Worm (Caenorhabditis elegans) whole organism, L2 larva: ENCODE data around the gene Y73B6BL.27.

Experiments used
- F13H6.1 ChIP-seq: sonication (generic microtip); optimal IDR thresholded peaks from 2 replicates; lab custom pipeline; 2016; ENCODE audit warnings: missing genetic modification characterization, missing compliant biosample characterization
- R02D3.7 ChIP-seq: fragments of 150-350 bp; optimal IDR thresholded peaks from 2 replicates; lab custom pipeline; 2014; ENCODE audit warnings: missing biosample characterization, missing genetic modification characterization
- alr-1 ChIP-seq: fragments of 150-350 bp; optimal IDR thresholded peaks from 2 replicates; lab custom pipeline; 2014; ENCODE audit warnings: missing biosample characterization, missing genetic modification characterization
- ama-1 ChIP-seq: fragments of 150-350 bp; optimal IDR thresholded peaks from 2 replicates; lab custom pipeline; 2018; ENCODE audit warnings: inconsistent platforms
- ceh-82 ChIP-seq: fragments of 150-350 bp; optimal IDR thresholded peaks from 2 replicates; lab custom pipeline; 2014; ENCODE audit warnings: missing biosample characterization, missing genetic modification characterization
- crh-2 ChIP-seq: sonication (generic microtip); optimal IDR thresholded peaks from 2 replicates; lab custom pipeline; 2017; ENCODE audit warnings: missing biosample characterization, missing genetic modification characterization
- dmd-4 ChIP-seq: sonication (generic microtip); optimal IDR thresholded peaks from 2 replicates; lab custom pipeline; 2017; ENCODE audit warnings: missing biosample characterization, missing genetic modification characterization
- egl-27 ChIP-seq: sonication (generic microtip); optimal IDR thresholded peaks from 3 replicates; lab custom pipeline; 2017; ENCODE audit warnings: missing biosample characterization, missing genetic modification reagents, missing genetic modification characterization
- elt-1 ChIP-seq: fragments of 150-350 bp; optimal IDR thresholded peaks from 2 replicates; lab custom pipeline; 2014; ENCODE audit warnings: missing biosample characterization, missing genetic modification characterization
- fos-1 ChIP-seq: fragments of 150-350 bp; optimal IDR thresholded peaks from 2 replicates; lab custom pipeline; 2014; ENCODE audit warnings: missing biosample characterization, missing genetic modification characterization
- gmeb-1 ChIP-seq: fragments of 150-350 bp; optimal IDR thresholded peaks from 2 replicates; lab custom pipeline; 2014; ENCODE audit warnings: missing biosample characterization, missing genetic modification characterization
- lin-11 ChIP-seq: fragments of 150-350 bp; sonication (generic microtip); optimal IDR thresholded peaks from 2 replicates; lab custom pipeline; 2014; ENCODE audit warnings: missing biosample characterization, missing genetic modification characterization, inconsistent platforms, mixed read lengths
- lin-13 ChIP-seq: fragments of 150-350 bp; optimal IDR thresholded peaks from 2 replicates; lab custom pipeline; 2014; ENCODE audit warnings: missing biosample characterization, missing genetic modification reagents, missing genetic modification characterization
- lin-39 ChIP-seq: fragments of 150-350 bp; optimal IDR thresholded peaks from 2 replicates; lab custom pipeline; 2014; ENCODE audit warnings: missing biosample characterization, missing genetic modification reagents, missing genetic modification characterization
- lsy-2 ChIP-seq, 2 experiments: fragments of 150-350 bp in 1 of 2; sonication (generic microtip) in 1 of 2; optimal IDR thresholded peaks; 2 replicates each; lab custom pipeline; 2014 to 2017; ENCODE audit warnings: missing biosample characterization in 2 of 2, missing genetic modification characterization in 2 of 2
- mab-5 ChIP-seq: fragments of 150-350 bp; optimal IDR thresholded peaks from 2 replicates; lab custom pipeline; 2014; ENCODE audit warnings: missing biosample characterization, missing genetic modification characterization
- mbf-1 ChIP-seq: sonication (generic microtip); optimal IDR thresholded peaks from 2 replicates; lab custom pipeline; 2017; ENCODE audit warnings: missing biosample characterization, missing genetic modification characterization
- mdl-1 ChIP-seq, 2 experiments: fragments of 150-350 bp in 1 of 2; sonication (generic microtip) in 1 of 2; optimal IDR thresholded peaks; 2 replicates each; lab custom pipeline; 2017; ENCODE audit warnings: missing biosample characterization in 2 of 2, missing genetic modification characterization in 2 of 2
- nhr-10 ChIP-seq: sonication (generic microtip); optimal IDR thresholded peaks from 2 replicates; lab custom pipeline; 2017; ENCODE audit warnings: missing biosample characterization, missing genetic modification characterization
- nhr-12 ChIP-seq: fragments of 150-350 bp; optimal IDR thresholded peaks from 2 replicates; lab custom pipeline; 2014; ENCODE audit warnings: missing biosample characterization, missing genetic modification characterization
- nhr-129 ChIP-seq: fragments of 150-350 bp; optimal IDR thresholded peaks from 2 replicates; lab custom pipeline; 2014; ENCODE audit warnings: missing biosample characterization, missing genetic modification characterization
- nhr-21 ChIP-seq: fragments of 150-350 bp; optimal IDR thresholded peaks from 2 replicates; lab custom pipeline; 2014; ENCODE audit warnings: missing biosample characterization, missing genetic modification characterization
- nhr-237 ChIP-seq: fragments of 150-350 bp; optimal IDR thresholded peaks from 2 replicates; lab custom pipeline; 2014; ENCODE audit warnings: missing biosample characterization, missing genetic modification characterization
- nhr-25 ChIP-seq: fragments of 150-350 bp; sonication (generic microtip); optimal IDR thresholded peaks from 3 replicates; lab custom pipeline; 2014; ENCODE audit warnings: missing biosample characterization, missing genetic modification characterization
- sem-4 ChIP-seq: fragments of 150-350 bp; optimal IDR thresholded peaks from 2 replicates; lab custom pipeline; 2014; ENCODE audit warnings: missing biosample characterization, missing genetic modification reagents, missing genetic modification characterization
- skn-1 ChIP-seq: sonication (generic microtip); optimal IDR thresholded peaks from 2 replicates; lab custom pipeline; 2017; ENCODE audit warnings: missing biosample characterization, missing genetic modification characterization
- sma-3 ChIP-seq: sonication (generic microtip); optimal IDR thresholded peaks from 2 replicates; lab custom pipeline; 2016; ENCODE audit warnings: missing genetic modification reagents, missing genetic modification characterization, missing compliant biosample characterization
- sma-9 ChIP-seq, 2 experiments: fragments of 150-350 bp in 1 of 2; sonication (generic microtip) in 1 of 2; optimal IDR thresholded peaks; 2 replicates each; lab custom pipeline; 2014 to 2016; ENCODE audit warnings: missing genetic modification characterization in 2 of 2, mild to moderate bottlenecking in 1 of 2, missing biosample characterization in 1 of 2, missing compliant biosample characterization in 1 of 2, missing genetic modification reagents in 1 of 2, moderate library complexity in 1 of 2
- snpc-4 ChIP-seq: fragments of 150-350 bp; optimal IDR thresholded peaks from 2 replicates; lab custom pipeline; 2014; ENCODE audit warnings: missing biosample characterization, missing genetic modification characterization
- unc-39 ChIP-seq: fragments of 150-350 bp; optimal IDR thresholded peaks from 2 replicates; lab custom pipeline; 2014; ENCODE audit warnings: missing biosample characterization, missing genetic modification characterization
- unc-62 ChIP-seq: fragments of 150-350 bp; optimal IDR thresholded peaks from 2 replicates; lab custom pipeline; 2014; ENCODE audit warnings: missing biosample characterization, missing genetic modification reagents, missing genetic modification characterization
- zag-1 ChIP-seq: fragments of 150-350 bp; optimal IDR thresholded peaks from 2 replicates; lab custom pipeline; 2014; ENCODE audit warnings: missing biosample characterization, missing genetic modification characterization
- ztf-1 ChIP-seq: fragments of 200-800 bp; sonication (Bioruptor generic); conservative IDR thresholded peaks from 2 replicates; pipeline ENCODE4 v1.3.6; 2022; ENCODE audit warnings: missing genetic modification characterization, missing compliant biosample characterization
- ztf-11 ChIP-seq: sonication (generic microtip); optimal IDR thresholded peaks from 2 replicates; lab custom pipeline; 2017; ENCODE audit warnings: missing biosample characterization, missing genetic modification characterization

Gene Y73B6BL.27

ce11 chrIV:6474751-6475150 is 1.7 kb upstream of the Y73B6BL.27 start (continued):
- TF ChIP-seq nhr-10: no peak

- TF ChIP-seq ztf-1 (GFP tag; lab: Robert Waterston, UW): no peak
- TF ChIP-seq crh-2 (tag; lab: Kevin White, UChicago): no peak
- no peak for TF ChIP-seq skn-1 (tag; lab: Kevin White, UChicago)
- no peak for TF ChIP-seq unc-39 (tag; lab: Kevin White, UChicago)
- no peak for TF ChIP-seq lin-11
- no peak for TF ChIP-seq gmeb-1
- TF ChIP-seq nhr-25: no peak
- no peak for TF ChIP-seq ztf-11
- no peak for TF ChIP-seq lin-39 (tag; lab: Kevin White, UChicago)
Measured at ce11 chrIV:6471216-6471615, 1.8 kb downstream of the Y73B6BL.27 start, which contains the start of gene tmed-13. Gene tmed-13, minus strand, starts transcription at chrIV:6471384.

ce11 chrIV:6464005-6464404 is 9.0 kb downstream of the Y73B6BL.27 start, which contains the start of gene acr-25:
Gene acr-25, plus strand, starts transcription at chrIV:6464305.
- TF ChIP-seq ztf-1 (GFP tag; lab: Robert Waterston, UW) (no peak), lsy-2 (tag; optimal IDR thresholded peaks at IDR 0.05; lab: Kevin White, UChicago) (no peak), sma-3 (GFP tag; lab: Kevin White, UChicago) (no peak), skn-1 (tag; lab: Kevin White, UChicago) (no peak), F13H6.1 (tag; lab: Kevin White, UChicago) (no peak), crh-2 (tag; lab: Kevin White, UChicago) (no peak), dmd-4 (tag; lab: Kevin White, UChicago) (no peak), unc-39 (tag; lab: Kevin White, UChicago) (no peak), ceh-82 (no peak), gmeb-1 (no peak), mdl-1 (tag; optimal IDR thresholded peaks at IDR 0.05; lab: Kevin White, UChicago) (no peak), nhr-25 (no peak), zag-1 (tag; lab: Kevin White, UChicago) (no peak), sem-4 (tag; lab: Kevin White, UChicago) (no peak), nhr-129 (no peak), unc-62 (GFP tag; lab: Kevin White, UChicago) (no peak), nhr-10 (no peak)

ce11 chrIV:6460596-6460995 is 12.4 kb downstream of the Y73B6BL.27 start:
- TF ChIP-seq ama-1: no peak
- TF ChIP-seq egl-27: no peak

- TF ChIP-seq lsy-2 (tag; optimal IDR thresholded peaks at IDR 0.05; lab: Kevin White, UChicago) (no peak), elt-1 (tag; lab: Kevin White, UChicago) (no peak), nhr-21 (tag; lab: Kevin White, UChicago) (no peak), zag-1 (tag; lab: Kevin White, UChicago) (no peak), gmeb-1 (no peak), nhr-10 (no peak), mab-5 (tag; lab: Kevin White, UChicago) (no peak), lin-11 (no peak), mbf-1 (tag; lab: Kevin White, UChicago) (no peak)
Measured at ce11 chrIV:6457472-6457871, 15.6 kb downstream of the Y73B6BL.27 start, which contains the start of gene lgc-10. Gene lgc-10, minus strand, starts transcription at chrIV:6457572.

- TF ChIP-seq egl-27 (no peak), F13H6.1 (tag; lab: Kevin White, UChicago) (no peak), nhr-237 (tag; lab: Kevin White, UChicago) (no peak), alr-1 (tag; lab: Kevin White, UChicago) (no peak), ztf-1 (GFP tag; lab: Robert Waterston, UW) (no peak), sma-9 (GFP tag; optimal IDR thresholded peaks at IDR 0.05; lab: Kevin White, UChicago) (no peak), sma-9 (tag; optimal IDR thresholded peaks at IDR 0.05; lab: Kevin White, UChicago) (no peak), mdl-1 (tag; optimal IDR thresholded peaks at IDR 0.05; lab: Kevin White, UChicago) (no peak), mab-5 (tag; lab: Kevin White, UChicago) (no peak), nhr-25 (no peak), ama-1 (no peak), lin-39 (tag; lab: Kevin White, UChicago) (no peak), snpc-4 (tag; lab: Kevin White, UChicago) (no peak), R02D3.7 (no peak), nhr-21 (tag; lab: Kevin White, UChicago) (no peak), dmd-4 (tag; lab: Kevin White, UChicago) (no peak), nhr-12 (tag; lab: Kevin White, UChicago) (no peak), lin-13 (GFP tag; lab: Kevin White, UChicago) (no peak), unc-62 (GFP tag; lab: Kevin White, UChicago) (no peak), fos-1 (tag; lab: Kevin White, UChicago) (no peak)
Measured at ce11 chrIV:6443018-6443417, 30.0 kb downstream of the Y73B6BL.27 start.
